Fruit fly (Drosophila melanogaster): ENCODE data around the gene lmgA.

- TF ChIP-seq CG6276 (GFP tag; optimal IDR thresholded peaks at IDR 0.05) (no peak), Hr39 (GFP tag; optimal IDR thresholded peaks at IDR 0.05) (peak; percentile 42), Lpt (GFP tag; optimal IDR thresholded peaks at IDR 0.05) (no peak), CG8632 (GFP tag; optimal IDR thresholded peaks at IDR 0.05) (no peak), acj6 (GFP tag; optimal IDR thresholded peaks at IDR 0.05) (peak; percentile 53), CG34406 (GFP tag; optimal IDR thresholded peaks at IDR 0.05) (peak; percentile 39)
Observed at dm6 chr2L:8517256-8517694, 11.1 kb downstream of the lmgA start, which contains the start of the genes mRpL51 and Uba4.

All from whole organism, prepupa.